Fruit fly (Drosophila melanogaster) whole organism, embryonic: ENCODE data around the gene CG2909.

Experiments
- Bteb2 ChIP-seq: fragments of 200-800 bp; sonication (Bioruptor generic); optimal IDR thresholded peaks from 2 replicates; lab custom pipeline; 2016; ENCODE audit warnings: missing biosample characterization, missing genetic modification characterization
- CG42726 ChIP-seq: fragments of 200-800 bp; sonication (Bioruptor generic); IDR thresholded peaks from 2 replicates; pipeline ENCODE4 v1.3.6; 2022; ENCODE audit warnings: missing biosample characterization, missing genetic modification characterization; ENCODE audit not compliant: partially characterized antibody
- CG8290 ChIP-seq, 3 experiments: fragments of 200-800 bp; sonication (Bioruptor generic); optimal IDR thresholded peaks; 2 replicates each; lab custom pipeline; 2016 to 2019; ENCODE audit warnings: missing biosample characterization in 3 of 3, missing genetic modification characterization in 3 of 3, mild to moderate bottlenecking in 2 of 3, moderate library complexity in 1 of 3
- CG9215 ChIP-seq: fragments of 200-800 bp; sonication (Bioruptor generic); IDR thresholded peaks from 2 replicates; pipeline ENCODE4 v1.3.6; 2022; ENCODE audit warnings: missing biosample characterization, missing genetic modification characterization
- CoRest ChIP-seq: fragments of 200-800 bp; sonication (Bioruptor generic); optimal IDR thresholded peaks from 3 replicates; lab custom pipeline; 2018; ENCODE audit warnings: missing biosample characterization, mild to moderate bottlenecking, missing genetic modification characterization, moderate library complexity
- Dbx ChIP-seq: fragments of 200-800 bp; sonication (Bioruptor generic); IDR thresholded peaks from 3 replicates; pipeline ENCODE4 v1.3.6; 2022; ENCODE audit warnings: missing biosample characterization, missing genetic modification characterization
- Deaf1 ChIP-seq: fragments of 200-800 bp; optimal IDR thresholded peaks from 3 replicates; lab custom pipeline; 2019; ENCODE audit warnings: missing biosample characterization, mild to moderate bottlenecking, missing genetic modification characterization, moderate library complexity
- Dp ChIP-seq: fragments of 200-800 bp; sonication (Bioruptor generic); optimal IDR thresholded peaks from 2 replicates; lab custom pipeline; 2018; ENCODE audit warnings: missing biosample characterization, mild to moderate bottlenecking, missing genetic modification characterization, moderate library complexity
- ERR ChIP-seq: fragments of 200-800 bp; sonication (Bioruptor generic); optimal IDR thresholded peaks from 2 replicates; lab custom pipeline; 2016; ENCODE audit warnings: missing biosample characterization, missing genetic modification characterization
- Fer1 ChIP-seq: fragments of 200-800 bp; sonication (Bioruptor generic); optimal IDR thresholded peaks from 2 replicates; lab custom pipeline; 2017; ENCODE audit warnings: missing biosample characterization, mild to moderate bottlenecking, missing genetic modification characterization
- HLH4C ChIP-seq: fragments of 200-800 bp; sonication (Bioruptor generic); IDR thresholded peaks from 3 replicates; pipeline ENCODE4 v1.3.6; 2022; ENCODE audit warnings: missing biosample characterization, missing genetic modification characterization; ENCODE audit not compliant: partially characterized antibody
- Hmr ChIP-seq: fragments of 200-800 bp; sonication (Bioruptor generic); optimal IDR thresholded peaks from 3 replicates; lab custom pipeline; 2017; ENCODE audit warnings: mild to moderate bottlenecking, missing biosample characterization, missing genetic modification reagents, missing genetic modification characterization
- Hr51 ChIP-seq, 2 experiments: fragments of 200-800 bp; sonication (Bioruptor generic); optimal IDR thresholded peaks; 2 replicates in 1 of 2; 3 replicates in 1 of 2; lab custom pipeline; 2016 to 2018; ENCODE audit warnings: missing biosample characterization in 2 of 2, missing genetic modification characterization in 2 of 2, mild to moderate bottlenecking in 1 of 2, moderate library complexity in 1 of 2
- Med ChIP-seq: fragments of 200-800 bp; sonication (Bioruptor generic); peaks from one replicate; lab custom pipeline; 2016; ENCODE audit warnings: missing biosample characterization, missing genetic modification characterization, mild to moderate bottlenecking, inconsistent platforms, moderate library complexity
- Nf-YC ChIP-seq: fragments of 200-800 bp; optimal IDR thresholded peaks from 3 replicates; lab custom pipeline; 2019; ENCODE audit warnings: missing biosample characterization, mild to moderate bottlenecking, missing genetic modification characterization, moderate library complexity
- Oli ChIP-seq: fragments of 200-800 bp; sonication (Bioruptor generic); optimal IDR thresholded peaks from 2 replicates; lab custom pipeline; 2018; ENCODE audit warnings: missing biosample characterization, mild to moderate bottlenecking, missing genetic modification characterization, moderate library complexity
- Opbp ChIP-seq: fragments of 200-800 bp; sonication (Bioruptor generic); IDR thresholded peaks from 3 replicates; pipeline ENCODE4 v1.3.6; 2022; ENCODE audit warnings: missing biosample characterization, missing genetic modification characterization; ENCODE audit not compliant: partially characterized antibody
- PHDP ChIP-seq: fragments of 200-800 bp; sonication (Bioruptor generic); optimal IDR thresholded peaks from 3 replicates; lab custom pipeline; 2018; ENCODE audit warnings: missing biosample characterization, mild to moderate bottlenecking, missing genetic modification characterization, moderate library complexity
- Pdp1 ChIP-seq, 2 experiments: fragments of 200-800 bp; sonication (Bioruptor generic); optimal IDR thresholded peaks; 3 replicates each; lab custom pipeline; 2016; ENCODE audit warnings: missing biosample characterization in 2 of 2, missing genetic modification characterization in 2 of 2, mild to moderate bottlenecking in 1 of 2, moderate library complexity in 1 of 2
- Ravus ChIP-seq: fragments of 200-800 bp; sonication (Bioruptor generic); IDR thresholded peaks from 2 replicates; pipeline ENCODE4 v1.3.6; 2022; ENCODE audit warnings: missing biosample characterization, missing genetic modification characterization
- Rfx ChIP-seq: fragments of 200-800 bp; sonication (Bioruptor generic); IDR thresholded peaks from 2 replicates; pipeline ENCODE4 v1.3.6; 2022; ENCODE audit warnings: missing biosample characterization, missing genetic modification characterization
- Sry-δ ChIP-seq: fragments of 200-800 bp; sonication (Bioruptor generic); optimal IDR thresholded peaks from 2 replicates; lab custom pipeline; 2016; ENCODE audit warnings: missing biosample characterization, missing genetic modification characterization
- ac ChIP-seq: fragments of 200-800 bp; sonication (Bioruptor generic); optimal IDR thresholded peaks from 3 replicates; lab custom pipeline; 2017; ENCODE audit warnings: missing biosample characterization, mild to moderate bottlenecking, missing genetic modification characterization
- amos ChIP-seq: fragments of 200-800 bp; sonication (Bioruptor generic); IDR thresholded peaks from 2 replicates; pipeline ENCODE4 v1.3.6; 2022; ENCODE audit warnings: missing biosample characterization, missing genetic modification characterization; ENCODE audit not compliant: partially characterized antibody
- bab2 ChIP-seq: fragments of 200-800 bp; sonication (Bioruptor generic); optimal IDR thresholded peaks from 2 replicates; lab custom pipeline; 2016; ENCODE audit warnings: missing biosample characterization, missing genetic modification characterization
- bbx ChIP-seq: fragments of 200-800 bp; sonication (Bioruptor generic); IDR thresholded peaks from 2 replicates; pipeline ENCODE4 v1.3.6; 2022; ENCODE audit warnings: missing biosample characterization, missing genetic modification characterization; ENCODE audit not compliant: partially characterized antibody
- chinmo ChIP-seq: fragments of 200-800 bp; sonication (Bioruptor generic); IDR thresholded peaks from 4 replicates; pipeline ENCODE4 v1.3.6; 2022; ENCODE audit warnings: missing biosample characterization, missing genetic modification characterization; ENCODE audit not compliant: partially characterized antibody
- crol ChIP-seq: fragments of 200-800 bp; sonication (Bioruptor generic); IDR thresholded peaks from 2 replicates; pipeline ENCODE4 v1.3.6; 2022; ENCODE audit warnings: missing biosample characterization, missing genetic modification characterization
- crp ChIP-seq, 2 experiments: fragments of 200-800 bp; sonication (Bioruptor generic); optimal IDR thresholded peaks; 2 replicates in 1 of 2; 3 replicates in 1 of 2; lab custom pipeline; 2017; ENCODE audit warnings: missing biosample characterization in 2 of 2, missing genetic modification characterization in 2 of 2, mild to moderate bottlenecking in 1 of 2, moderate library complexity in 1 of 2
- dmrt99B ChIP-seq: fragments of 200-800 bp; sonication (Bioruptor generic); optimal IDR thresholded peaks from 2 replicates; lab custom pipeline; 2018; ENCODE audit warnings: missing biosample characterization, mild to moderate bottlenecking, missing genetic modification characterization, moderate library complexity
- exex ChIP-seq: fragments of 200-800 bp; sonication (Bioruptor generic); optimal IDR thresholded peaks from 4 replicates; lab custom pipeline; 2018; ENCODE audit warnings: missing biosample characterization, mild to moderate bottlenecking, missing genetic modification characterization, moderate library complexity
- h ChIP-seq: fragments of >200 bp; optimal IDR thresholded peaks from 2 replicates; lab custom pipeline; 2017
- hkb ChIP-seq, 2 experiments: fragments of 200-800 bp in 1 of 2; fragments of >200 bp in 1 of 2; sonication (Bioruptor generic) in 1 of 2; IDR thresholded peaks in 1 of 2; optimal IDR thresholded peaks in 1 of 2; 2 replicates each; pipeline versions ENCODE4 v1.3.6 to Lab custom; 2017 to 2022; ENCODE audit warnings: missing biosample characterization in 1 of 2, missing genetic modification characterization in 1 of 2
- lab ChIP-seq: fragments of 200-800 bp; sonication (Bioruptor generic); optimal IDR thresholded peaks from 3 replicates; lab custom pipeline; 2017; ENCODE audit warnings: missing biosample characterization, missing genetic modification characterization, mild to moderate bottlenecking, moderate library complexity, missing genetic modification reagents
- lbe ChIP-seq: fragments of 200-800 bp; sonication (Bioruptor generic); optimal IDR thresholded peaks from 2 replicates; lab custom pipeline; 2016; ENCODE audit warnings: missing biosample characterization, mild to moderate bottlenecking, missing genetic modification characterization
- mirr ChIP-seq: fragments of 200-800 bp; sonication (Bioruptor generic); optimal IDR thresholded peaks from 3 replicates; lab custom pipeline; 2018; ENCODE audit warnings: missing biosample characterization, mild to moderate bottlenecking, missing genetic modification characterization
- pita ChIP-seq: fragments of 200-800 bp; sonication (Bioruptor generic); optimal IDR thresholded peaks from 2 replicates; lab custom pipeline; 2017; ENCODE audit warnings: missing biosample characterization, mild to moderate bottlenecking, missing genetic modification characterization
- pnt ChIP-seq: fragments of 200-800 bp; sonication (Bioruptor generic); optimal IDR thresholded peaks from 3 replicates; lab custom pipeline; 2016; ENCODE audit warnings: missing biosample characterization, missing genetic modification characterization
- pzg ChIP-seq: fragments of 200-800 bp; sonication (Bioruptor generic); optimal IDR thresholded peaks from 3 replicates; lab custom pipeline; 2018; ENCODE audit warnings: missing biosample characterization, mild to moderate bottlenecking, missing genetic modification characterization, moderate library complexity
- sim ChIP-seq: fragments of 200-800 bp; sonication (Bioruptor generic); IDR thresholded peaks from 2 replicates; pipeline ENCODE4 v1.3.6; 2022; ENCODE audit warnings: missing biosample characterization, missing genetic modification characterization
- sima ChIP-seq: fragments of 200-800 bp; sonication (Bioruptor generic); optimal IDR thresholded peaks from 2 replicates; lab custom pipeline; 2016; ENCODE audit warnings: missing biosample characterization, missing genetic modification characterization
- sqz ChIP-seq: fragments of 200-800 bp; sonication (Bioruptor generic); optimal IDR thresholded peaks from 3 replicates; lab custom pipeline; 2018; ENCODE audit warnings: missing biosample characterization, mild to moderate bottlenecking, missing genetic modification characterization
- sug ChIP-seq: fragments of 200-800 bp; optimal IDR thresholded peaks from 2 replicates; lab custom pipeline; 2019; ENCODE audit warnings: missing biosample characterization, mild to moderate bottlenecking, missing genetic modification characterization, moderate library complexity

The CG2909 gene

dm6 chrX:10325567-10326345 is 508 bp upstream of the CG2909 start, which contains the start of gene alpha-Man-Ia (continued):
- TF ChIP-seq sima (no peak), bbx (0 out of 2 replicates have a peak, but pooled peaks have one; percentile 20), ac (GFP tag; lab: Kevin White, UChicago) (no peak), CoRest (tag; lab: Kevin White, UChicago) (peak; percentile 43)

- peak; percentile 60; the same call in 1 of the 3 replicates for TF ChIP-seq Dbx (GFP tag; lab: Robert Waterston, UW)
- TF ChIP-seq HLH4C, result no peak
- TF ChIP-seq chinmo (GFP tag; lab: Robert Waterston, UW), result 0 out of 4 replicates have a peak, but pooled peaks have one; percentile 22
- TF ChIP-seq Opbp (GFP tag; lab: Robert Waterston, UW), result no peak
- TF ChIP-seq ERR, result peak; percentile 14
- peak; percentile 36 for TF ChIP-seq Fer1 (GFP tag; lab: Kevin White, UChicago)
- TF ChIP-seq Oli (tag; lab: Kevin White, UChicago), result no peak
- peak; percentile 74 for TF ChIP-seq crol (GFP tag; lab: Robert Waterston, UW)
- TF ChIP-seq Nf-YC (tag; lab: Kevin White, UChicago), result peak; percentile 29
- TF ChIP-seq lab (GFP tag; lab: Kevin White, UChicago), result peak; percentile 2
- peak; percentile 9 for TF ChIP-seq PHDP (tag; lab: Kevin White, UChicago)
- no peak for TF ChIP-seq h (lab: Kevin White, UChicago)
- TF ChIP-seq sug, result peak; percentile 87
- peak in 1 of 2 experiments; percentile 4 for TF ChIP-seq crp (GFP tag; optimal IDR thresholded peaks at IDR 0.05; lab: Kevin White, UChicago)
- TF ChIP-seq sqz (GFP tag; lab: Kevin White, UChicago), result peak; percentile 74
- no peak for TF ChIP-seq Dp (GFP tag; lab: Kevin White, UChicago)
- peak in 1 of 2 experiments; percentile 35 for TF ChIP-seq Pdp1 (GFP tag; optimal IDR thresholded peaks at IDR 0.05; lab: Kevin White, UChicago)
- TF ChIP-seq exex (tag; lab: Kevin White, UChicago), result peak; percentile 19
- TF ChIP-seq pnt (GFP tag; lab: Kevin White, UChicago), result no peak
- peak; percentile 24 for TF ChIP-seq Hmr (GFP tag; lab: Kevin White, UChicago)
- peak; percentile 19; the same call in 1 of the 2 replicates for TF ChIP-seq Rfx (GFP tag; lab: Robert Waterston, UW)
- peak; percentile 44 for TF ChIP-seq Deaf1 (tag; lab: Kevin White, UChicago)
- peak; percentile 56 for TF ChIP-seq CG9215 (GFP tag; lab: Robert Waterston, UW)
- TF ChIP-seq sim (GFP tag; lab: Robert Waterston, UW), result 0 out of 2 replicates have a peak, but pooled peaks have one; percentile 16
- no peak for TF ChIP-seq Bteb2
- TF ChIP-seq lbe (GFP tag; lab: Kevin White, UChicago), result peak; percentile 68
- peak; percentile 2 for TF ChIP-seq pita
- no peak for TF ChIP-seq CG8290 (GFP tag; optimal IDR thresholded peaks at IDR 0.05; lab: Kevin White, UChicago)
- TF ChIP-seq CG8290 (tag; optimal IDR thresholded peaks at IDR 0.05; lab: Kevin White, UChicago), result peak in 1 of 2 experiments; percentile 65
- TF ChIP-seq CG42726 (GFP tag; lab: Robert Waterston, UW), result peak; percentile 35; the same call in 1 of the 2 replicates
- TF ChIP-seq Ravus (GFP tag; lab: Robert Waterston, UW), result no peak
- peak in 1 of 2 experiments; percentile 15 for TF ChIP-seq Hr51 (GFP tag; optimal IDR thresholded peaks at IDR 0.05; lab: Kevin White, UChicago)
- TF ChIP-seq Med (GFP tag; lab: Kevin White, UChicago), result peak; percentile 78
- no peak for TF ChIP-seq bab2
- no peak for TF ChIP-seq hkb (optimal IDR thresholded peaks at IDR 0.05; lab: Kevin White, UChicago)
- TF ChIP-seq hkb (GFP tag; IDR thresholded peaks at IDR 0.05; lab: Robert Waterston, UW), result 0 out of 2 replicates have a peak, but pooled peaks have one; percentile 19
- peak; percentile 33; the same call in 1 of the 2 replicates for TF ChIP-seq amos
- TF ChIP-seq Sry-δ (GFP tag; lab: Kevin White, UChicago), result no peak
- TF ChIP-seq mirr (GFP tag; lab: Kevin White, UChicago), result peak; percentile 34
- TF ChIP-seq dmrt99B (tag; lab: Kevin White, UChicago), result no peak
- TF ChIP-seq pzg, result peak; percentile 10
Measured at dm6 chrX:10329659-10330289, 3.5 kb downstream of the CG2909 start, which contains the start of gene Gip. Gip (minus strand) TSS chrX:10329872.
